Worm (Caenorhabditis elegans): ENCODE measurements around the gene F39C12.1.
A peak's percentile ranks its signal among the peaks of the same experiment; 100 is the strongest.

The F39C12.1 gene

ce11 chrX:4788958-4789357, 64.0 kb downstream of the F39C12.1 start (continued):
- TF ChIP-seq ceh-48 (tag; optimal IDR thresholded peaks at IDR 0.05) (no peak), T23F11.4 (GFP tag; optimal IDR thresholded peaks at IDR 0.05) (no peak), che-1 (tag; optimal IDR thresholded peaks at IDR 0.05) (peak; percentile 50), ahr-1 (tag; optimal IDR thresholded peaks at IDR 0.05) (peak; percentile 38)

DNA sequence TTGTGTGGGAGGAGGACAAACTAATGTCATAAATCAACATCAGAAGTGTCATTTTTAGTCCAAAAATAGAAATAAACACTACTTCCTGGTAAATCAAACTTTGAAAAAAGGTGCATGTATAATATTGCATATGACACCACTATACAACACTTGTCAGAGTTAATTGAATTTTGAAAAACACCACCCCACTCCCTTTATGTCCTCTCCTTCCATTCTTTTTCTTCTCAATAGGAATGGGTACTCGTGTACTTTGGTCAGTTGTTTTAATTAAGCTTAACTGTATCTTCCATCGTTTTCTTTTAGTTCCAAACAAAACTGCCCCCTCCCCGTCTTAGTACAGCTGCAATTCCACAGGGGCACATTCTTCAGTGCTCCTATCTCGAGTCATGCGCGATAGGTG, 65.5 kb downstream of the F39C12.1 start:
- TF ChIP-seq ceh-9 (tag; optimal IDR thresholded peaks at IDR 0.05) (no peak), unc-42 (tag; optimal IDR thresholded peaks at IDR 0.05) (peak; percentile 65)

Data from whole organism, late embryonic.